Fruit fly (Drosophila melanogaster) whole organism, embryonic: Measurements from ENCODE around the gene Eato.
A peak's percentile ranks its signal among the peaks of the same experiment; 100 is the strongest.

Source experiments
- Ada2b ChIP-seq: fragments of 200-800 bp; sonication (Bioruptor generic); IDR thresholded peaks from 2 replicates; pipeline ENCODE4 v1.3.6; 2022; ENCODE audit warnings: missing biosample characterization, missing genetic modification characterization
- Atf6 ChIP-seq: fragments of 200-800 bp; sonication (Bioruptor generic); IDR thresholded peaks from 2 replicates; pipeline ENCODE4 v1.3.6; 2022; ENCODE audit warnings: missing biosample characterization, missing genetic modification characterization
- Awh ChIP-seq: fragments of 200-800 bp; sonication (Bioruptor generic); IDR thresholded peaks from 2 replicates; pipeline ENCODE4, ENCODE4 v1.3.6; 2022; ENCODE audit warnings: missing biosample characterization, missing genetic modification characterization
- Blimp-1 ChIP-seq: fragments of 200-800 bp; sonication (Bioruptor generic); optimal IDR thresholded peaks from 3 replicates; lab custom pipeline; 2018; ENCODE audit warnings: missing biosample characterization, missing genetic modification characterization, mild to moderate bottlenecking, moderate library complexity, missing genetic modification reagents
- CG10431 ChIP-seq: fragments of 200-800 bp; sonication (Bioruptor generic); optimal IDR thresholded peaks from 3 replicates; lab custom pipeline; 2018; ENCODE audit warnings: missing biosample characterization, mild to moderate bottlenecking, missing genetic modification characterization
- CG10654 ChIP-seq: fragments of 200-800 bp; sonication (Bioruptor generic); optimal IDR thresholded peaks from 2 replicates; lab custom pipeline; 2016; ENCODE audit warnings: missing biosample characterization, missing genetic modification characterization
- CG11456 ChIP-seq: fragments of 200-800 bp; sonication (Bioruptor generic); IDR thresholded peaks from 3 replicates; pipeline ENCODE4 v1.3.6; 2022; ENCODE audit warnings: missing biosample characterization, missing genetic modification characterization
- CG12769 ChIP-seq: fragments of 200-800 bp; sonication (Bioruptor generic); optimal IDR thresholded peaks from 2 replicates; lab custom pipeline; 2019; ENCODE audit warnings: missing biosample characterization, mild to moderate bottlenecking, missing genetic modification characterization, moderate library complexity
- CG13775 ChIP-seq: fragments of 200-800 bp; sonication (Bioruptor generic); optimal IDR thresholded peaks from 3 replicates; lab custom pipeline; 2017; ENCODE audit warnings: missing biosample characterization, mild to moderate bottlenecking, missing genetic modification characterization
- CG13894 ChIP-seq: fragments of 200-800 bp; sonication (Bioruptor generic); optimal IDR thresholded peaks from 3 replicates; lab custom pipeline; 2018; ENCODE audit warnings: missing biosample characterization, mild to moderate bottlenecking, missing genetic modification characterization, moderate library complexity
- CG1603 ChIP-seq: fragments of 200-800 bp; sonication (Bioruptor generic); optimal IDR thresholded peaks from 2 replicates; lab custom pipeline; 2019; ENCODE audit warnings: missing biosample characterization, mild to moderate bottlenecking, missing genetic modification characterization, moderate library complexity
- CG16779 ChIP-seq: fragments of 200-800 bp; sonication (Bioruptor generic); IDR thresholded peaks from 2 replicates; pipeline ENCODE4 v1.3.6; 2022; ENCODE audit warnings: missing biosample characterization, missing genetic modification characterization
- CG1832 ChIP-seq: fragments of 200-800 bp; sonication (Bioruptor generic); optimal IDR thresholded peaks from 2 replicates; lab custom pipeline; 2017; ENCODE audit warnings: missing biosample characterization, mild to moderate bottlenecking, missing genetic modification characterization, inconsistent platforms
- CG31388 ChIP-seq: fragments of 200-800 bp; sonication (Bioruptor generic); optimal IDR thresholded peaks from 2 replicates; lab custom pipeline; 2016; ENCODE audit warnings: missing biosample characterization, missing genetic modification characterization
- CG34224 ChIP-seq: fragments of 200-800 bp; sonication (Bioruptor generic); IDR thresholded peaks from 3 replicates; pipeline ENCODE4 v1.3.6; 2022; ENCODE audit warnings: missing biosample characterization, missing genetic modification characterization; ENCODE audit not compliant: partially characterized antibody
- CG7556 ChIP-seq: fragments of 200-800 bp; sonication (Bioruptor generic); optimal IDR thresholded peaks from 2 replicates; lab custom pipeline; 2017; ENCODE audit warnings: missing biosample characterization, mild to moderate bottlenecking, missing genetic modification characterization
- CG8388 ChIP-seq: fragments of 200-800 bp; sonication (Bioruptor generic); optimal IDR thresholded peaks from 2 replicates; lab custom pipeline; 2019; ENCODE audit warnings: missing biosample characterization, mild to moderate bottlenecking, missing genetic modification characterization, moderate library complexity
- CG8765 ChIP-seq: fragments of 200-800 bp; sonication (Bioruptor generic); IDR thresholded peaks from 2 replicates; pipeline ENCODE4 v1.3.6; 2022; ENCODE audit warnings: missing biosample characterization, missing genetic modification characterization
- CG9797 ChIP-seq: fragments of 200-800 bp; sonication (Bioruptor generic); optimal IDR thresholded peaks from 3 replicates; lab custom pipeline; 2018; ENCODE audit warnings: missing biosample characterization, mild to moderate bottlenecking, missing genetic modification characterization
- Dbx ChIP-seq: fragments of 200-800 bp; sonication (Bioruptor generic); IDR thresholded peaks from 3 replicates; pipeline ENCODE4 v1.3.6; 2022; ENCODE audit warnings: missing biosample characterization, missing genetic modification characterization
- Deaf1 ChIP-seq: fragments of 200-800 bp; optimal IDR thresholded peaks from 3 replicates; lab custom pipeline; 2019; ENCODE audit warnings: missing biosample characterization, mild to moderate bottlenecking, missing genetic modification characterization, moderate library complexity
- Doc2 ChIP-seq: fragments of 200-800 bp; sonication (Bioruptor generic); IDR thresholded peaks from 2 replicates; pipeline ENCODE4 v1.3.6; 2022; ENCODE audit warnings: missing biosample characterization, missing genetic modification characterization
- Drgx ChIP-seq: fragments of 200-800 bp; sonication (Bioruptor generic); IDR thresholded peaks from 2 replicates; pipeline ENCODE4 v1.3.6; 2022; ENCODE audit warnings: missing biosample characterization, missing genetic modification characterization
- Elba2 ChIP-seq: fragments of 200-800 bp; sonication (Bioruptor generic); optimal IDR thresholded peaks from 3 replicates; lab custom pipeline; 2016; ENCODE audit warnings: missing biosample characterization, missing genetic modification characterization
- Ets65A ChIP-seq: fragments of 200-800 bp; sonication (Bioruptor generic); peaks from one replicate; lab custom pipeline; 2016; ENCODE audit warnings: missing biosample characterization, missing genetic modification characterization
- Hr39 ChIP-seq: fragments of >200 bp; optimal IDR thresholded peaks from 2 replicates; lab custom pipeline; 2017
- Med ChIP-seq: fragments of 200-800 bp; sonication (Bioruptor generic); peaks from one replicate; lab custom pipeline; 2016; ENCODE audit warnings: missing biosample characterization, missing genetic modification characterization, mild to moderate bottlenecking, inconsistent platforms, moderate library complexity
- Meics ChIP-seq: fragments of 200-800 bp; sonication (Bioruptor generic); optimal IDR thresholded peaks from 2 replicates; lab custom pipeline; 2017; ENCODE audit warnings: missing biosample characterization, mild to moderate bottlenecking, missing genetic modification characterization
- Nf-YA ChIP-seq: fragments of 200-800 bp; sonication (Bioruptor generic); IDR thresholded peaks from 2 replicates; pipeline ENCODE4 v1.3.6; 2022; ENCODE audit warnings: missing biosample characterization, missing genetic modification characterization
- Rfx ChIP-seq: fragments of 200-800 bp; sonication (Bioruptor generic); IDR thresholded peaks from 2 replicates; pipeline ENCODE4 v1.3.6; 2022; ENCODE audit warnings: missing biosample characterization, missing genetic modification characterization
- Side ChIP-seq: fragments of 200-800 bp; sonication (Bioruptor generic); optimal IDR thresholded peaks from 2 replicates; lab custom pipeline; 2016; ENCODE audit warnings: missing biosample characterization, missing genetic modification characterization
- br ChIP-seq: fragments of >200 bp; optimal IDR thresholded peaks from 2 replicates; lab custom pipeline; 2017
- bsh ChIP-seq, 2 experiments: fragments of 200-800 bp; sonication (Bioruptor generic); optimal IDR thresholded peaks; 2 replicates each; lab custom pipeline; 2017 to 2018; ENCODE audit warnings: mild to moderate bottlenecking in 2 of 2, missing biosample characterization in 2 of 2, missing genetic modification characterization in 2 of 2, moderate library complexity in 1 of 2
- chm ChIP-seq: fragments of 200-800 bp; sonication (Bioruptor generic); IDR thresholded peaks from 2 replicates; pipeline ENCODE4 v1.3.6; 2022; ENCODE audit warnings: missing biosample characterization, missing genetic modification characterization
- chn ChIP-seq: fragments of 200-800 bp; sonication (Bioruptor generic); optimal IDR thresholded peaks from 2 replicates; lab custom pipeline; 2016; ENCODE audit warnings: missing biosample characterization, missing genetic modification characterization
- ci ChIP-seq: fragments of 200-800 bp; sonication (Bioruptor generic); IDR thresholded peaks from 3 replicates; pipeline ENCODE4 v1.3.6; 2022; ENCODE audit warnings: missing biosample characterization, missing genetic modification characterization
- crol ChIP-seq: fragments of 200-800 bp; sonication (Bioruptor generic); IDR thresholded peaks from 2 replicates; pipeline ENCODE4 v1.3.6; 2022; ENCODE audit warnings: missing biosample characterization, missing genetic modification characterization
- gcm2 ChIP-seq: fragments of 200-800 bp; sonication (Bioruptor generic); optimal IDR thresholded peaks from 2 replicates; lab custom pipeline; 2016; ENCODE audit warnings: missing biosample characterization, missing genetic modification characterization
- gro ChIP-seq: fragments of 200-800 bp; sonication (Bioruptor generic); optimal IDR thresholded peaks from 2 replicates; lab custom pipeline; 2016; ENCODE audit warnings: missing biosample characterization, missing genetic modification characterization
- h ChIP-seq: fragments of >200 bp; optimal IDR thresholded peaks from 2 replicates; lab custom pipeline; 2017
- her ChIP-seq: fragments of 200-800 bp; sonication (Bioruptor generic); optimal IDR thresholded peaks from 2 replicates; lab custom pipeline; 2016; ENCODE audit warnings: missing biosample characterization, missing genetic modification characterization
- insv ChIP-seq, 2 experiments: fragments of 200-800 bp; sonication (Bioruptor generic); optimal IDR thresholded peaks; 3 replicates each; lab custom pipeline; 2016 to 2018; ENCODE audit warnings: missing biosample characterization in 2 of 2, missing genetic modification characterization in 2 of 2
- mld ChIP-seq: fragments of 200-800 bp; sonication (Bioruptor generic); IDR thresholded peaks from 3 replicates; pipeline ENCODE4 v1.3.6; 2022; ENCODE audit warnings: missing biosample characterization, missing genetic modification characterization; ENCODE audit not compliant: partially characterized antibody
- peb ChIP-seq: fragments of 200-800 bp; sonication (Bioruptor generic); IDR thresholded peaks from 2 replicates; pipeline ENCODE4 v1.3.6; 2022; ENCODE audit warnings: missing biosample characterization, missing genetic modification characterization
- pita ChIP-seq: fragments of 200-800 bp; sonication (Bioruptor generic); optimal IDR thresholded peaks from 2 replicates; lab custom pipeline; 2017; ENCODE audit warnings: missing biosample characterization, mild to moderate bottlenecking, missing genetic modification characterization
- rib ChIP-seq: fragments of 200-800 bp; sonication (Bioruptor generic); IDR thresholded peaks from 2 replicates; pipeline ENCODE4 v1.3.6; 2022; ENCODE audit warnings: missing biosample characterization, missing genetic modification characterization
- ro ChIP-seq: fragments of 200-800 bp; sonication (Bioruptor generic); IDR thresholded peaks from 2 replicates; pipeline ENCODE4 v1.3.6; 2022; ENCODE audit warnings: missing biosample characterization, missing genetic modification characterization
- sr ChIP-seq: fragments of 200-800 bp; sonication (Bioruptor generic); IDR thresholded peaks from 3 replicates; pipeline ENCODE4 v1.3.6; 2022; ENCODE audit warnings: missing biosample characterization, missing genetic modification characterization
- unc-4 ChIP-seq: fragments of 200-800 bp; sonication (Bioruptor generic); IDR thresholded peaks from 2 replicates; pipeline ENCODE4 v1.3.6; 2022; ENCODE audit warnings: missing biosample characterization, missing genetic modification characterization; ENCODE audit not compliant: partially characterized antibody

Gene Eato

DNA sequence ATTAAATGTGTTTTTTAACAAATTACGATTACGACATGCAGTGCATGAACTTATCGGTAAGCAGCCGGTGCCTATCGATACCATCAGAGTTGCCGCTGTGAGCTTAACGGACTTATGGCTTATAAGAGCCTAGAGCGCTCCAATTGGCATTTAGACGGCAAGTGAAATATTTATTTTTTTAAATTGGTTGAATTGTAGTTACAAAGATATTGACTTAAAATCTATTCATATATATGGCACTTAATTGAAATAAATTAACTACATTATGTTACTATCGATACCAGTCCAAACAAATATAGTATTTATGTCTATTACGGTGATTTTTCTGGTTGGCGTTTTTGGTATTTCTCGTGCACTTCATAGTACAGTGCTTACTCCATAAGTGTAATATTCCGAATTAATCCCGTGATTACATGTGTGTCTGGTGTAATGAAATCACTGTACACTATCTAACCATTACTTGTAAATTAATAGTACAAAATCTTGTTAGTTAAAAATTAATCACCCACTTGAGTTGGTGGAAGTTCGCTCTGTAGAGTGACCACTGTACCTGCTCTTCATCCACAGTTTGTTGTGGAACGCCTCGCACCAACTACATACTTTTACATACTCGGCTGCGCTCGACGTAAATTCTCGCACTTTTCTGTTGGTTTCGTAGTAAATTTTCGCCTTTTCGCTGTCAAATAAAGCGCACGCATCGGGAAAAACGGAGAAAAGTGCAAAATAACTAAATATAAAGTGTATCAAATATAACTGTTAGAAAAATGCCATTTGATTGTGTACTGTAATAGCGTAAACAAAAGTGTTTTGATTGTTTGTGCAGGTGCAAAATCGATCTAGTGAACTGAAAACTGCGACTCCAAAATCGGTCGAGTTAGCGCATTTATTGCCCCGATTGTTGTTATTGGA is 51.4 kb downstream of the Eato start, which contains the start of the genes mRpS23 and CenG1A (continued):
- TF ChIP-seq Atf6 (GFP tag; lab: Robert Waterston, UW): peak; percentile 100
- peak; percentile 100 for TF ChIP-seq CG10654
- TF ChIP-seq Side (GFP tag; lab: Kevin White, UChicago): peak; percentile 100

DNA sequence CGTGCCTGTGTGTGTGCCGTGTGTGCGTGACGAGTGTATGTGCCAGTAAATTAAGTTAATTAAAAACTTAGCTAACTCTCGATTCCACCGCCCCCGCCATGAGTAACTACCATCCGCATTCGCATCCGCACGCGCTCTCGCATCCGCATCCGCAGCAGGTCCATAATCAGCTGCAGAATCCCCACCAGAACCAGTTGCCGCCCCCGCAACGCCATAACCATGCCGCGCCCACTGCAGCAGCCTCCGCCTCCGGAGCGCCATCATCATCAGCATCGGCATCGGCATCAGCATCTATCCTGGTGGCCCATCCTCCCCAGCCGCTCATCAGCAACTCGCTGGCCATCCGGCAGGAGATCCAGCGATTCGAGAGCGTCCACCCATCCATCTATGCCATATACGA is 52.1 kb downstream of the Eato start:
- TF ChIP-seq CG11456 (GFP tag; lab: Robert Waterston, UW) (peak; percentile 61; the same call in 1 of the 3 replicates), chn (GFP tag; lab: Kevin White, UChicago) (no peak), CG8388 (no peak), Doc2 (GFP tag; lab: Robert Waterston, UW) (0 out of 2 replicates have a peak, but pooled peaks have one; percentile 13), pita (GFP tag; lab: Kevin White, UChicago) (no peak), Dbx (GFP tag; lab: Robert Waterston, UW) (0 out of 3 replicates have a peak, but pooled peaks have one; percentile 9), crol (GFP tag; lab: Robert Waterston, UW) (0 out of 2 replicates have a peak, but pooled peaks have one; percentile 9), Awh (GFP tag; lab: Robert Waterston, UW) (0 out of 2 replicates have a peak, but pooled peaks have one; percentile 22), Ada2b (GFP tag; lab: Robert Waterston, UW) (no peak), chm (0 out of 2 replicates have a peak, but pooled peaks have one; percentile 31), mld (GFP tag; lab: Robert Waterston, UW) (peak; percentile 50; the same call in 1 of the 3 replicates), ro (GFP tag; lab: Robert Waterston, UW) (no peak), Deaf1 (no peak), rib (GFP tag; lab: Robert Waterston, UW) (no peak), ci (0 out of 3 replicates have a peak, but pooled peaks have one; percentile 36), CG1603 (tag; lab: Kevin White, UChicago) (no peak), her (GFP tag; lab: Kevin White, UChicago) (no peak), Med (peak; percentile 64), bsh (GFP tag; optimal IDR thresholded peaks at IDR 0.05; lab: Kevin White, UChicago) (no peak), CG13775 (GFP tag; lab: Kevin White, UChicago) (peak; percentile 60), br (no peak), Hr39 (lab: Kevin White, UChicago) (no peak), sr (peak; percentile 71; the same call in 2 of the 3 replicates), CG1832 (no peak), Drgx (GFP tag; lab: Robert Waterston, UW) (0 out of 2 replicates have a peak, but pooled peaks have one; percentile 6), Rfx (0 out of 2 replicates have a peak, but pooled peaks have one; percentile 7), CG8765 (GFP tag; lab: Robert Waterston, UW) (0 out of 2 replicates have a peak, but pooled peaks have one; percentile 15)

DNA sequence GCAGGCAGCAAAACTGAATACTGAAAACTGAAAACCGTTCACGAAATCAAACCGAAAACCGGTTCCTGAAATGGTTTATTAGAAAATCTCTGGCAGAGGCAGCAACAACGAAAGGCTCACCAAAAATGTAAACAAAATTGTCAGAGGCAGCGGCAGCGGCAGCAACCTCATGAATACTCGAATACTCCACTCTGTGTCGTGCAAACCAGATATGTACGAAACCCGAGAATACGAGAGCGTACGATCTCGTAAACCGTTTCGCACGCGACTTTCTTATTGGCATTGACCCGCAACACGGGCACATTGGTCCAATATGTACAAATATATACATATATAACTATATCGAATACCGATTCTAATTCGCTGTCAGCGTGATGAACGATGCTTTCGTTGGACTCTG is 53.7 kb downstream of the Eato start:
- TF ChIP-seq unc-4 (GFP tag; lab: Robert Waterston, UW) (no peak), gcm2 (GFP tag; lab: Kevin White, UChicago) (no peak), insv (GFP tag; optimal IDR thresholded peaks at IDR 0.05; lab: Kevin White, UChicago) (peak in 1 of 2 experiments; percentile 89), Elba2 (GFP tag; lab: Kevin White, UChicago) (peak; percentile 41), h (lab: Kevin White, UChicago) (no peak), CG13894 (tag; lab: Kevin White, UChicago) (peak; percentile 25), Ets65A (GFP tag; lab: Kevin White, UChicago) (no peak), CG31388 (GFP tag; lab: Kevin White, UChicago) (no peak), CG16779 (GFP tag; lab: Robert Waterston, UW) (no peak), Meics (GFP tag; lab: Kevin White, UChicago) (no peak), CG34224 (GFP tag; lab: Robert Waterston, UW) (0 out of 3 replicates have a peak, but pooled peaks have one; percentile 34), Nf-YA (GFP tag; lab: Robert Waterston, UW) (no peak), CG7556 (GFP tag; lab: Kevin White, UChicago) (no peak), CG9797 (GFP tag; lab: Kevin White, UChicago) (no peak), CG10431 (GFP tag; lab: Kevin White, UChicago) (no peak), gro (GFP tag; lab: Kevin White, UChicago) (no peak), CG12769 (tag; lab: Kevin White, UChicago) (peak; percentile 79), Blimp-1 (GFP tag; lab: Kevin White, UChicago) (no peak), Dbx (GFP tag; lab: Robert Waterston, UW) (no peak), peb (no peak)
